Fruit fly (Drosophila melanogaster) whole organism, pupa: ENCODE measurements around the gene Cyp305a1.

Experiments used
- CG10348 ChIP-seq: fragments of 200-800 bp; sonication (Bioruptor generic); IDR thresholded peaks from 2 replicates; pipeline ENCODE4 v1.3.6; 2022; ENCODE audit warnings: missing biosample characterization, missing genetic modification characterization
- CG12605 ChIP-seq: fragments of 200-800 bp; sonication (Bioruptor generic); IDR thresholded peaks from 2 replicates; pipeline ENCODE4 v1.3.6; 2022; ENCODE audit warnings: missing biosample characterization, missing genetic modification characterization
- CG13204 ChIP-seq: fragments of 200-800 bp; sonication (Bioruptor generic); optimal IDR thresholded peaks from 2 replicates; lab custom pipeline; 2018; ENCODE audit warnings: missing biosample characterization, mild to moderate bottlenecking, missing genetic modification characterization, moderate library complexity
- CG14655 ChIP-seq: fragments of 200-800 bp; sonication (Bioruptor generic); optimal IDR thresholded peaks from 3 replicates; lab custom pipeline; 2017; ENCODE audit warnings: mild to moderate bottlenecking, missing biosample characterization, missing genetic modification reagents, missing genetic modification characterization
- CG15710 ChIP-seq: fragments of 200-800 bp; sonication (Bioruptor generic); optimal IDR thresholded peaks from 2 replicates; lab custom pipeline; 2018; ENCODE audit warnings: missing biosample characterization, mild to moderate bottlenecking, missing genetic modification characterization, moderate library complexity
- CG17806 ChIP-seq: fragments of 200-800 bp; sonication (Bioruptor generic); optimal IDR thresholded peaks from 2 replicates; lab custom pipeline; 2018; ENCODE audit warnings: missing biosample characterization, mild to moderate bottlenecking, missing genetic modification characterization, moderate library complexity
- CG32121 ChIP-seq: fragments of 200-800 bp; sonication (Bioruptor generic); IDR thresholded peaks from 2 replicates; pipeline ENCODE4 v1.3.6; 2022; ENCODE audit warnings: missing biosample characterization, missing genetic modification characterization
- CG34367 ChIP-seq: fragments of 200-800 bp; sonication (Bioruptor generic); optimal IDR thresholded peaks from 2 replicates; lab custom pipeline; 2018; ENCODE audit warnings: missing biosample characterization, mild to moderate bottlenecking, missing genetic modification characterization
- CG4496 ChIP-seq: fragments of 200-800 bp; sonication (Bioruptor generic); IDR thresholded peaks from 3 replicates; pipeline ENCODE4 v1.3.6; 2022; ENCODE audit warnings: missing biosample characterization, missing genetic modification characterization
- CG8159 ChIP-seq: fragments of 200-800 bp; sonication (Bioruptor generic); optimal IDR thresholded peaks from 3 replicates; lab custom pipeline; 2018; ENCODE audit warnings: missing biosample characterization, mild to moderate bottlenecking, missing genetic modification characterization, moderate library complexity
- CG8301 ChIP-seq: fragments of 200-800 bp; sonication (Bioruptor generic); optimal IDR thresholded peaks from 2 replicates; lab custom pipeline; 2018; ENCODE audit warnings: missing biosample characterization, mild to moderate bottlenecking, missing genetic modification characterization
- CG9948 ChIP-seq: fragments of 200-800 bp; sonication (Bioruptor generic); optimal IDR thresholded peaks from 2 replicates; lab custom pipeline; 2018; ENCODE audit warnings: missing biosample characterization, mild to moderate bottlenecking, missing genetic modification characterization, moderate library complexity
- D1 ChIP-seq: fragments of 200-800 bp; sonication (Bioruptor generic); optimal IDR thresholded peaks from 2 replicates; lab custom pipeline; 2018; ENCODE audit warnings: missing biosample characterization, mild to moderate bottlenecking, missing genetic modification characterization, moderate library complexity
- EcR ChIP-seq: fragments of 200-800 bp; sonication (Bioruptor generic); optimal IDR thresholded peaks from 3 replicates; lab custom pipeline; 2019; ENCODE audit warnings: missing biosample characterization, missing genetic modification characterization, mild to moderate bottlenecking, moderate library complexity, missing genetic modification reagents
- Ets98B ChIP-seq: fragments of 200-800 bp; sonication (Bioruptor generic); IDR thresholded peaks from 2 replicates; pipeline ENCODE4 v1.3.6; 2022; ENCODE audit warnings: missing biosample characterization, missing genetic modification characterization
- Pif1A ChIP-seq: fragments of 200-800 bp; sonication (Bioruptor generic); optimal IDR thresholded peaks from 3 replicates; lab custom pipeline; 2016; ENCODE audit warnings: missing biosample characterization, missing genetic modification characterization
- Pif1B ChIP-seq: fragments of 200-800 bp; sonication (Bioruptor generic); optimal IDR thresholded peaks from 3 replicates; lab custom pipeline; 2016; ENCODE audit warnings: missing biosample characterization, missing genetic modification characterization
- Snoo ChIP-seq: fragments of 200-800 bp; sonication (Bioruptor generic); optimal IDR thresholded peaks from 3 replicates; lab custom pipeline; 2017; ENCODE audit warnings: missing biosample characterization, mild to moderate bottlenecking, missing genetic modification characterization, inconsistent platforms
- fd96Ca ChIP-seq: fragments of 200-800 bp; sonication (Bioruptor generic); IDR thresholded peaks from 3 replicates; pipeline ENCODE4 v1.3.6; 2022; ENCODE audit warnings: missing biosample characterization, missing genetic modification characterization
- gl ChIP-seq: fragments of 200-800 bp; sonication (Bioruptor generic); optimal IDR thresholded peaks from 2 replicates; lab custom pipeline; 2018; ENCODE audit warnings: missing biosample characterization, mild to moderate bottlenecking, missing genetic modification characterization
- rn ChIP-seq: fragments of 200-800 bp; sonication (Bioruptor generic); IDR thresholded peaks from 2 replicates; pipeline ENCODE4 v1.3.6; 2022; ENCODE audit warnings: missing biosample characterization, missing genetic modification characterization

Gene Cyp305a1

DNA sequence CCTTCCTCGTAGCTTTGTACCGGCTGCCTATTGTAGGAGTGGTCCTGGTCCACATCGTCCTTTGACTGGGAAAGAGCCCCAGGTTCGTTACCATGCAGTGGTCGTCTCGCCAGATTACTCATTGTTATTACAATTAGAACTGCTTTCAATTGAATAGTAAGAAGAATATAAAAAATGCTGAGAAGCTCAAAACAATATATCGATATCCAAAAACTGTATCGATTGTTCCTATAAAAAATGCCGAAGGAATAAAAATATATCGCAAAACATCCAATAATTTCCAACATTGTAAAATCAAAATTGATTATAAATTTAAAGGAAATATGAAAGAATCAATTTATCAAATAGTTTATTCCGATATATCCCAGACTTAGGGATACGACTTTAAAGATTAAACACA is 8.2 kb downstream of the Cyp305a1 start, which contains the start of the genes TORIP and Ccdc58:
Gene TORIP (minus strand): TSS at position 173 of the 400 bp plus-strand sequence.
Gene Ccdc58 (plus strand): TSS at position 274 of the 400 bp plus-strand sequence.
- TF ChIP-seq rn (no peak), CG15710 (tag; lab: Kevin White, UChicago) (no peak), gl (tag; lab: Kevin White, UChicago) (no peak), CG32121 (no peak), CG13204 (GFP tag; lab: Kevin White, UChicago) (no peak), Pif1B (GFP tag; lab: Kevin White, UChicago) (no peak)

- no peak for TF ChIP-seq CG12605 (GFP tag; lab: Robert Waterston, UW)
- TF ChIP-seq Snoo (tag; lab: Kevin White, UChicago), result no peak
These were observed 12.0 kb downstream of the Cyp305a1 start, which contains the start of gene CG14102 for dm6 chr3L:19801105-19801504. CG14102 (minus strand) TSS chr3L:19801291.

dm6 chr3L:19798978-19799377 is 14.2 kb downstream of the Cyp305a1 start, which contains the start of gene Ir76a:
Ir76a (plus strand) TSS chr3L:19799278.
- no peak for TF ChIP-seq CG14655 (GFP tag; lab: Kevin White, UChicago)
- TF ChIP-seq CG4496 (GFP tag; lab: Robert Waterston, UW), result no peak
- no peak for TF ChIP-seq D1 (tag; lab: Kevin White, UChicago)
- no peak for TF ChIP-seq Pif1A (GFP tag; lab: Kevin White, UChicago)
- TF ChIP-seq CG10348 (GFP tag; lab: Robert Waterston, UW), result no peak
- TF ChIP-seq Pif1B (GFP tag; lab: Kevin White, UChicago), result no peak
- no peak for TF ChIP-seq EcR
- TF ChIP-seq CG9948, result no peak
- no peak for TF ChIP-seq Snoo (tag; lab: Kevin White, UChicago)
- no peak for TF ChIP-seq Ets98B (GFP tag; lab: Robert Waterston, UW)
- no peak for TF ChIP-seq CG13204 (GFP tag; lab: Kevin White, UChicago)
- TF ChIP-seq CG32121, result no peak
- no peak for TF ChIP-seq gl (tag; lab: Kevin White, UChicago)
- no peak for TF ChIP-seq CG34367 (tag; lab: Kevin White, UChicago)
- TF ChIP-seq CG17806 (tag; lab: Kevin White, UChicago), result no peak
- TF ChIP-seq rn, result no peak
- no peak for TF ChIP-seq fd96Ca (GFP tag; lab: Robert Waterston, UW)
- no peak for TF ChIP-seq CG12605 (GFP tag; lab: Robert Waterston, UW)
- no peak for TF ChIP-seq CG15710 (tag; lab: Kevin White, UChicago)
- TF ChIP-seq CG8301 (tag; lab: Kevin White, UChicago), result no peak
- TF ChIP-seq, all 21 proteins: peak for 0

DNA sequence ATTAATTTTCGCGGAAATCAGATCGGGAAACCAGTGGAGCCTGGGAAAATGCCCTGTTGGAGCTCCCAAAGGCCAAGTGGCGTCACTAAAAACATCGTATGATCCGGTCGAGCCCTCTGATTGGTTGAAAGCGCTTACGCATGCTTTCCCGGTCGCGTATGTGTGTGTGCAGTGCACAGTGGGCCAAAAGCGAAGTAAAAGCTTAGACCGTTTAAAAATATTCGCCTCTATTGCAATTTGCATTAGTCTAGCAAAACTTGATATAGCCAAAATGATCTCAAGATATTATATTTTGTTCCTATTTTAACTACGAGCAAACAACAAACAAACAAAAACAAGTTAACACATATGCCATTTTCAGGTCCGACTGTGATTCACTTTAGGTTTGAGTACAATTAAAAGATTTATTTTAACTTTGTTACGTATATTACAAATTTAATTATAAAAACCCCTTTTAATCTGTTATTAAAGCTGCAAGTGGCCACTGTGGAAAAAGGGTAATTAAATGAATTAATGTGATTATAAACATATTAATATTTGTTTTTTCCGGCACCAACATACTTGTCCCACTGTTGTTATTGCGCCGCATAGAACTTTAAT is 18.8 kb downstream of the Cyp305a1 start:
- TF ChIP-seq CG13204 (GFP tag; lab: Kevin White, UChicago) (no peak), gl (tag; lab: Kevin White, UChicago) (peak; percentile 50), CG32121 (peak; percentile 80), CG8159 (tag; lab: Kevin White, UChicago) (peak; percentile 90), CG14655 (GFP tag; lab: Kevin White, UChicago) (no peak), rn (peak; percentile 10; the same call in 1 of the 2 replicates), CG15710 (tag; lab: Kevin White, UChicago) (peak; percentile 85), Pif1A (GFP tag; lab: Kevin White, UChicago) (peak; percentile 98), CG10348 (GFP tag; lab: Robert Waterston, UW) (peak; percentile 48; the same call in 1 of the 2 replicates), CG8301 (tag; lab: Kevin White, UChicago) (peak; percentile 89), Pif1B (GFP tag; lab: Kevin White, UChicago) (peak; percentile 97), Snoo (tag; lab: Kevin White, UChicago) (peak; percentile 86), CG34367 (tag; lab: Kevin White, UChicago) (peak; percentile 75), EcR (no peak), CG9948 (peak; percentile 85), Ets98B (GFP tag; lab: Robert Waterston, UW) (peak; percentile 78), CG12605 (GFP tag; lab: Robert Waterston, UW) (peak; percentile 43; the same call in 1 of the 2 replicates), CG17806 (tag; lab: Kevin White, UChicago) (peak; percentile 82), D1 (tag; lab: Kevin White, UChicago) (peak; percentile 84), CG4496 (GFP tag; lab: Robert Waterston, UW) (peak; percentile 84), fd96Ca (GFP tag; lab: Robert Waterston, UW) (peak; percentile 82)

dm6 chr3L:19793438-19793998 is 19.6 kb downstream of the Cyp305a1 start, which contains the start of the genes CG42637, Gyc76C and SREBP:
CG42637 (minus strand) TSS chr3L:19793569.
Gyc76C (minus strand) TSS chr3L:19793569.
SREBP (plus strand) TSS chr3L:19793935.
- no peak for TF ChIP-seq CG10348 (GFP tag; lab: Robert Waterston, UW)
- TF ChIP-seq CG8159 (tag; lab: Kevin White, UChicago), result no peak
- TF ChIP-seq CG4496 (GFP tag; lab: Robert Waterston, UW), result no peak
- no peak for TF ChIP-seq CG15710 (tag; lab: Kevin White, UChicago)
- TF ChIP-seq CG14655 (GFP tag; lab: Kevin White, UChicago), result no peak
- no peak for TF ChIP-seq CG8301 (tag; lab: Kevin White, UChicago)
- no peak for TF ChIP-seq CG34367 (tag; lab: Kevin White, UChicago)
- no peak for TF ChIP-seq rn
- TF ChIP-seq CG13204 (GFP tag; lab: Kevin White, UChicago), result no peak
- TF ChIP-seq, all 21 proteins: peak for 0
